Worm (Caenorhabditis elegans) whole organism, L3 larva: Measurements from ENCODE around the gene tbc-3.
"Not testable (repeated sequence)": the region's sequence is repeated elsewhere in the genome, so short reads cannot be mapped to it uniquely, and the experiment has no call there.

Experiments
- R02D3.7 ChIP-seq: fragments of 150-350 bp; optimal IDR thresholded peaks from 2 replicates; lab custom pipeline; 2014; ENCODE audit warnings: missing biosample characterization, missing genetic modification characterization
- ama-1 ChIP-seq: fragments of 150-350 bp; optimal IDR thresholded peaks from 2 replicates; lab custom pipeline; 2018
- ceh-16 ChIP-seq: sonication (generic microtip); optimal IDR thresholded peaks from 2 replicates; lab custom pipeline; 2017; ENCODE audit warnings: missing biosample characterization, missing genetic modification characterization
- ceh-28 ChIP-seq: fragments of 150-350 bp; optimal IDR thresholded peaks from 2 replicates; lab custom pipeline; 2014; ENCODE audit warnings: missing biosample characterization, missing genetic modification reagents, missing genetic modification characterization
- ceh-9 ChIP-seq: sonication (generic microtip); optimal IDR thresholded peaks from 2 replicates; lab custom pipeline; 2018; ENCODE audit warnings: missing biosample characterization, missing genetic modification characterization
- daf-12 ChIP-seq: fragments of 150-350 bp; optimal IDR thresholded peaks from 2 replicates; lab custom pipeline; 2014; ENCODE audit warnings: missing biosample characterization, missing genetic modification reagents, missing genetic modification characterization
- egl-27 ChIP-seq: sonication (generic microtip); optimal IDR thresholded peaks from 4 replicates; lab custom pipeline; 2017; ENCODE audit warnings: missing biosample characterization, missing genetic modification reagents, missing genetic modification characterization
- egl-5 ChIP-seq: fragments of 150-350 bp; optimal IDR thresholded peaks from 2 replicates; lab custom pipeline; 2017; ENCODE audit warnings: missing biosample characterization, missing genetic modification reagents, missing genetic modification characterization, inconsistent platforms
- elt-1 ChIP-seq: fragments of 150-350 bp; optimal IDR thresholded peaks from 2 replicates; lab custom pipeline; 2014; ENCODE audit warnings: missing biosample characterization, missing genetic modification characterization
- elt-2 ChIP-seq: sonication (generic microtip); optimal IDR thresholded peaks from 2 replicates; lab custom pipeline; 2016; ENCODE audit warnings: missing genetic modification reagents, mild to moderate bottlenecking, missing genetic modification characterization, missing compliant biosample characterization
- elt-3 ChIP-seq, 3 experiments: fragments of 150-350 bp in 1 of 3; sonication (generic microtip) in 2 of 3; optimal IDR thresholded peaks; 2 replicates in 2 of 3; 4 replicates in 1 of 3; lab custom pipeline; 2014 to 2017; ENCODE audit warnings: missing biosample characterization in 3 of 3, missing genetic modification characterization in 3 of 3
- eor-1 ChIP-seq, 2 experiments: fragments of 150-350 bp; optimal IDR thresholded peaks; 2 replicates each; lab custom pipeline; 2014 to 2018; ENCODE audit warnings: missing biosample characterization in 2 of 2, missing genetic modification characterization in 2 of 2
- hmg-11 ChIP-seq: sonication (generic microtip); optimal IDR thresholded peaks from 2 replicates; lab custom pipeline; 2016; ENCODE audit warnings: missing genetic modification characterization, missing compliant biosample characterization
- jun-1 ChIP-seq: fragments of 150-350 bp; optimal IDR thresholded peaks from 2 replicates; lab custom pipeline; 2014; ENCODE audit warnings: missing biosample characterization, missing genetic modification reagents, missing genetic modification characterization
- lin-15B ChIP-seq: fragments of 150-350 bp; optimal IDR thresholded peaks from 2 replicates; lab custom pipeline; 2014; ENCODE audit warnings: missing biosample characterization, missing genetic modification characterization
- lin-39 ChIP-seq: fragments of 150-350 bp; optimal IDR thresholded peaks from 2 replicates; lab custom pipeline; 2018; ENCODE audit warnings: missing biosample characterization, missing genetic modification reagents, missing genetic modification characterization
- lsy-12 ChIP-seq: sonication (generic microtip); optimal IDR thresholded peaks from 2 replicates; lab custom pipeline; 2016; ENCODE audit warnings: mild to moderate bottlenecking, missing genetic modification characterization, missing compliant biosample characterization
- mdl-1 ChIP-seq: fragments of 150-350 bp; optimal IDR thresholded peaks from 2 replicates; lab custom pipeline; 2014; ENCODE audit warnings: missing biosample characterization, missing genetic modification characterization
- nhr-12 ChIP-seq: fragments of 150-350 bp; optimal IDR thresholded peaks from 2 replicates; lab custom pipeline; 2014; ENCODE audit warnings: missing biosample characterization, missing genetic modification characterization
- nhr-237 ChIP-seq: fragments of 150-350 bp; optimal IDR thresholded peaks from 2 replicates; lab custom pipeline; 2014; ENCODE audit warnings: missing biosample characterization, missing genetic modification characterization
- nhr-43 ChIP-seq: sonication (generic microtip); optimal IDR thresholded peaks from 2 replicates; lab custom pipeline; 2016; ENCODE audit warnings: mild to moderate bottlenecking, missing genetic modification characterization, missing compliant biosample characterization; ENCODE audit not compliant: poor library complexity, severe bottlenecking
- nhr-67 ChIP-seq: fragments of 150-350 bp; optimal IDR thresholded peaks from 2 replicates; lab custom pipeline; 2014; ENCODE audit warnings: missing biosample characterization, missing genetic modification characterization
- nhr-76 ChIP-seq: fragments of 150-350 bp; sonication (generic microtip); optimal IDR thresholded peaks from 5 replicates; lab custom pipeline; 2014; ENCODE audit warnings: missing biosample characterization, missing genetic modification characterization
- nhr-77 ChIP-seq: fragments of 150-350 bp; optimal IDR thresholded peaks from 2 replicates; lab custom pipeline; 2014; ENCODE audit warnings: missing biosample characterization, missing genetic modification characterization
- pha-4 ChIP-seq: fragments of 150-350 bp; optimal IDR thresholded peaks from 2 replicates; lab custom pipeline; 2014; ENCODE audit warnings: missing biosample characterization, missing genetic modification reagents, missing genetic modification characterization
- sea-2 ChIP-seq: fragments of 150-350 bp; sonication (generic microtip); optimal IDR thresholded peaks from 4 replicates; lab custom pipeline; 2014; ENCODE audit warnings: missing biosample characterization, missing genetic modification reagents, missing genetic modification characterization
- skn-1 ChIP-seq: fragments of 150-350 bp; optimal IDR thresholded peaks from 2 replicates; lab custom pipeline; 2014; ENCODE audit warnings: missing biosample characterization, missing genetic modification characterization
- snpc-4 ChIP-seq: fragments of 150-350 bp; optimal IDR thresholded peaks from 2 replicates; lab custom pipeline; 2014; ENCODE audit warnings: missing biosample characterization, missing genetic modification characterization
- unc-39 ChIP-seq: sonication (generic microtip); optimal IDR thresholded peaks from 4 replicates; lab custom pipeline; 2017; ENCODE audit warnings: missing biosample characterization, missing genetic modification characterization
- unc-62 ChIP-seq: fragments of 150-350 bp; sonication (generic microtip); optimal IDR thresholded peaks from 4 replicates; lab custom pipeline; 2014; ENCODE audit warnings: missing biosample characterization, missing genetic modification reagents, missing genetic modification characterization
- zag-1 ChIP-seq: fragments of 150-350 bp; optimal IDR thresholded peaks from 2 replicates; lab custom pipeline; 2014; ENCODE audit warnings: missing biosample characterization, missing genetic modification characterization
- ztf-11 ChIP-seq: fragments of 150-350 bp; optimal IDR thresholded peaks from 2 replicates; lab custom pipeline; 2014; ENCODE audit warnings: missing biosample characterization, missing genetic modification characterization

The tbc-3 gene

DNA sequence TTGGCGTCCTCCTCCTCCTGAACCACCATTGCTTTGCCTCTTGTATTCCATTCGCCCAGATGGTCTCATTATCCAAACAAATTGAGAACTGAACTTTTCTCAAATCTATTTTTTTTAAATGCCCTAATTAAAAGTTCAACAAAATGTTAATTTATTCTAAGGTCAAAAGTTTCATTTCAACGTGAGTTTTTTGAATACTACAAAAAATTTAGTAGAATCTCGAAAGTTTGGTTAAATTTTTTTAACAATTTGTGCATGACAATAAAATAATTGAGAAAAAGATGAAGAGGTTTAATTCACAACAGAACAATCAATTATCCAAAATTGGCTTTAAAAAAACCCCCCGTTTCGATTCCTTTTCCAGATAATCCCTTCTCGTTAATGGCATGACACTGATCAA, 6.9 kb upstream of the tbc-3 start, which contains the start of gene F32B6.4:
Gene F32B6.4, minus strand, starts transcription at position 101 of the 400 bp plus-strand sequence.
- no peak for TF ChIP-seq nhr-67 (tag; lab: Kevin White, UChicago)
- no peak for TF ChIP-seq daf-12 (tag; lab: Kevin White, UChicago)
- TF ChIP-seq mdl-1 (tag; lab: Kevin White, UChicago), result no peak
- no peak for TF ChIP-seq ceh-16 (tag; lab: Kevin White, UChicago)
- no peak for TF ChIP-seq zag-1 (tag; lab: Kevin White, UChicago)
- no peak for TF ChIP-seq elt-2
- no peak for TF ChIP-seq ama-1 (lab: Kevin White, UChicago)
- no peak for TF ChIP-seq egl-27
- no peak for TF ChIP-seq pha-4
- TF ChIP-seq ztf-11 (tag; lab: Kevin White, UChicago), result no peak
- no peak for TF ChIP-seq jun-1 (tag; lab: Kevin White, UChicago)
- TF ChIP-seq egl-5 (tag; lab: Kevin White, UChicago), result no peak
- no peak for TF ChIP-seq sea-2 (GFP tag; lab: Kevin White, UChicago)

DNA sequence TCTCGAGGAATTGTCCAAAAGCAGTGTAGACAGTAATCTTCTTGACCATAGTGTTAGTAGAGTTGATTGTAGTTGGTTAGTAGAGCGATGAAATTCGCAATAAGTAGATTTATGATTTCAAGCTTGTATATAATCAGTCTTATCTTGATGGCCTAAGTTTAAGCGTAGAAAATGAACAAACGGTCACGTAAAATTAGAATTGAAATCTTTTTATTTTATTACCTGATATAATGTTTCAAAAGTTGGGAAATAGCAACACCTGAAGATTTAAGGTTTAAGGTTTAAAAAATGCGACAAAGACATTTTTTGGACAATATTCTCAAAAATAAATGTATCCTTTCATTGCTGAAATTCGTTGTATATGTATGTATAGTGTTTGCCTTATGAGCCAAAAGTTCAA, 5.2 kb upstream of the tbc-3 start, which contains the start of gene sss-1:
Gene sss-1, minus strand, starts transcription at position 101 of the 400 bp plus-strand sequence.
- not testable (repeated sequence) for TF ChIP-seq elt-1, ceh-9, lin-39 (tag; lab: Kevin White, UChicago)
- TF ChIP-seq, all 47 proteins: peak for 0; not testable (repeated sequence) for 47

DNA sequence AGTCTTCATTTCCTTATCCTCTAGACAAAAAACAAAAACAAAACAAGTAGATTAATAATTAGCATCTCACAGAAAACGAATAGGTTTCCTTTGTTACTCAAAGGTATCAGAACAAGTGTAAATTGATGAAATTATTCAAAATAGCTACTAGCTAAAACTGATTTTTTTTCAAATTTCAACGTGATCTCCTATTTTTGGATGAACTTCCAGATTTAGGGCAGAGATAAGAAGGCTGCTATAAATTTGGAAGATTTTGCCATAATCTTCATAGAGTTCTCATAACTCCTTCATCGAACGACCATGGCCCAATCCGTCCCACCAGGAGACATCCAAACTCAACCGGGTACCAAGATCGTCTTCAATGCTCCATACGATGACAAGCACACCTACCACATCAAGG, 4.5 kb upstream of the tbc-3 start, which contains the start of gene msp-77:
Gene msp-77, plus strand, starts transcription at position 301 of the 400 bp plus-strand sequence.
- not testable (repeated sequence) for TF ChIP-seq jun-1 (tag; lab: Kevin White, UChicago); pha-4; snpc-4 (tag; lab: Kevin White, UChicago)

ce11 chrIV:9895088-9895487, 3.7 kb upstream of the tbc-3 start, which contains the start of gene ssp-32:
Gene ssp-32 (plus strand): TSS chrIV:9895388.
- TF ChIP-seq egl-27, result no peak

ce11 chrIV:9899227-9899626, 415 bp downstream of the tbc-3 start:
- no peak for TF ChIP-seq elt-3 (tag; optimal IDR thresholded peaks at IDR 0.05; lab: Kevin White, UChicago)
- TF ChIP-seq hmg-11 (tag; lab: Kevin White, UChicago), result peak; percentile 7
- peak; percentile 34 for TF ChIP-seq pha-4
- TF ChIP-seq eor-1 (tag; optimal IDR thresholded peaks at IDR 0.05; lab: Kevin White, UChicago), result no peak
- peak; percentile 31 for TF ChIP-seq lin-15B
- no peak for TF ChIP-seq nhr-43
- TF ChIP-seq nhr-77 (tag; lab: Kevin White, UChicago), result no peak
- TF ChIP-seq skn-1 (tag; lab: Kevin White, UChicago), result no peak
- no peak for TF ChIP-seq unc-62 (GFP tag; lab: Kevin White, UChicago)

DNA sequence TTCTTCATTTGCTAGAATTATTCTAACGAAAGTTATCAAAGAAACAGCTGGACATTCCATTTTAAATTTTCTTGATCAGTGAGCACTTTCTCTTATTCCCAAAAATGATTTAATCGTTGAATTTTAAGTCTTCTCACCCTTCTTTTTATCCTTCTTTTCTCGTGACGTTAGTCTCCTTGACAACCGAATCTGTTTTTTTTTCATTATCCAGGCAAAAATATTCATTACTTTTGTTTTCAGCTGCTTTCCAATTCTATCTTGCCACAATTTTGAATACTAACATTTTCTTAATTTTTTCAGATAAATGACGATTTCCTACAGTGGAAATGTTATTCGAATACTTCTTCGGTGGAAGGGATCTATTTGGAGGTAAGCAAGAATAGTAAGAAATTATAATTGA, 4.8 kb downstream of the tbc-3 start, which contains the start of gene best-13:
Gene best-13, plus strand, starts transcription at position 301 of the 400 bp plus-strand sequence.
- no peak for TF ChIP-seq nhr-237 (tag; lab: Kevin White, UChicago)
- TF ChIP-seq eor-1 (tag; optimal IDR thresholded peaks at IDR 0.05; lab: Kevin White, UChicago), result no peak
- no peak for TF ChIP-seq nhr-12
- no peak for TF ChIP-seq sea-2 (GFP tag; lab: Kevin White, UChicago)
- no peak for TF ChIP-seq unc-62 (GFP tag; lab: Kevin White, UChicago)
- no peak for TF ChIP-seq ztf-11 (tag; lab: Kevin White, UChicago)
- TF ChIP-seq unc-39 (tag; lab: Kevin White, UChicago), result no peak
- no peak for TF ChIP-seq nhr-76
- no peak for TF ChIP-seq lsy-12
- no peak for TF ChIP-seq mdl-1 (tag; lab: Kevin White, UChicago)
- TF ChIP-seq ceh-28 (tag; lab: Kevin White, UChicago), result no peak
- no peak for TF ChIP-seq R02D3.7
